Worm (Caenorhabditis elegans) whole organism, L1 larva: ENCODE measurements around the gene D2021.4.

Experiments
- C04F5.9 ChIP-seq: sonication (generic microtip); optimal IDR thresholded peaks from 2 replicates; lab custom pipeline; 2016; ENCODE audit warnings: missing genetic modification characterization, missing compliant biosample characterization
- C16A3.4 ChIP-seq: fragments of 150-350 bp; optimal IDR thresholded peaks from 2 replicates; lab custom pipeline; 2014; ENCODE audit warnings: missing biosample characterization, missing genetic modification characterization
- F16B12.6 ChIP-seq: fragments of 150-350 bp; optimal IDR thresholded peaks from 2 replicates; lab custom pipeline; 2014; ENCODE audit warnings: missing biosample characterization, missing genetic modification characterization
- Y116A8C.19 ChIP-seq: sonication (generic microtip); optimal IDR thresholded peaks from 2 replicates; lab custom pipeline; 2016; ENCODE audit warnings: missing compliant biosample characterization, missing genetic modification characterization, borderline replicate concordance
- alr-1 ChIP-seq: fragments of 200-800 bp; sonication (Bioruptor generic); optimal IDR thresholded peaks from 2 replicates; lab custom pipeline; 2018; ENCODE audit warnings: borderline replicate concordance, mild to moderate bottlenecking, missing genetic modification characterization, missing compliant biosample characterization
- aly-2 ChIP-seq: fragments of 150-350 bp; optimal IDR thresholded peaks from 2 replicates; lab custom pipeline; 2014; ENCODE audit warnings: missing biosample characterization, missing genetic modification characterization
- blmp-1 ChIP-seq: fragments of 150-350 bp; optimal IDR thresholded peaks from 2 replicates; lab custom pipeline; 2014; ENCODE audit warnings: missing biosample characterization, missing genetic modification characterization
- ceh-8 ChIP-seq: fragments of 200-800 bp; sonication (Bioruptor generic); optimal IDR thresholded peaks from 2 replicates; lab custom pipeline; 2018; ENCODE audit warnings: mild to moderate bottlenecking, missing genetic modification characterization, moderate library complexity, missing compliant biosample characterization
- ceh-82 ChIP-seq, 3 experiments: fragments of 150-350 bp in 1 of 3; sonication (generic microtip) in 2 of 3; optimal IDR thresholded peaks; 2 replicates each; lab custom pipeline; 2014 to 2017; ENCODE audit warnings: missing biosample characterization in 3 of 3, missing genetic modification characterization in 3 of 3
- ceh-90 ChIP-seq: sonication (generic microtip); optimal IDR thresholded peaks from 2 replicates; lab custom pipeline; 2016; ENCODE audit warnings: missing genetic modification characterization, missing compliant biosample characterization
- dpl-1 ChIP-seq, 3 experiments: fragments of 150-350 bp in 2 of 3; sonication (generic microtip) in 1 of 3; optimal IDR thresholded peaks; 2 replicates each; lab custom pipeline; 2014 to 2017; ENCODE audit warnings: missing biosample characterization in 3 of 3, missing genetic modification characterization in 3 of 3, missing genetic modification reagents in 3 of 3
- dsc-1 ChIP-seq: sonication (generic microtip); optimal IDR thresholded peaks from 2 replicates; lab custom pipeline; 2016; ENCODE audit warnings: mild to moderate bottlenecking, missing genetic modification characterization, missing compliant biosample characterization
- efl-1 ChIP-seq, 4 experiments: fragments of 150-350 bp; optimal IDR thresholded peaks in 3 of 4; peaks in 1 of 4; 1 replicate in 1 of 4; 2 replicates in 3 of 4; lab custom pipeline; 2014; ENCODE audit warnings: missing biosample characterization in 2 of 4, missing genetic modification characterization in 2 of 4, missing genetic modification reagents in 2 of 4
- egl-13 ChIP-seq: sonication (generic microtip); optimal IDR thresholded peaks from 2 replicates; lab custom pipeline; 2016; ENCODE audit warnings: missing genotype, missing genetic modification reagents, missing genetic modification characterization, missing compliant biosample characterization
- elt-2 ChIP-seq: sonication (generic microtip); optimal IDR thresholded peaks from 2 replicates; lab custom pipeline; 2016; ENCODE audit warnings: missing genetic modification characterization, mild to moderate bottlenecking, inconsistent platforms, missing compliant biosample characterization, missing genetic modification reagents
- fkh-4 ChIP-seq: sonication (generic microtip); optimal IDR thresholded peaks from 2 replicates; lab custom pipeline; 2016; ENCODE audit warnings: missing compliant biosample characterization, missing genetic modification characterization, borderline replicate concordance
- fkh-8 ChIP-seq: sonication (generic microtip); optimal IDR thresholded peaks from 2 replicates; lab custom pipeline; 2016; ENCODE audit warnings: mild to moderate bottlenecking, missing genetic modification characterization, missing compliant biosample characterization
- fos-1 ChIP-seq: fragments of 150-350 bp; optimal IDR thresholded peaks from 2 replicates; lab custom pipeline; 2014; ENCODE audit warnings: missing biosample characterization, missing genetic modification characterization
- irx-1 ChIP-seq: sonication (generic microtip); optimal IDR thresholded peaks from 2 replicates; lab custom pipeline; 2016; ENCODE audit warnings: missing genetic modification characterization, missing compliant biosample characterization
- isw-1 ChIP-seq: fragments of 200-800 bp; sonication (Bioruptor generic); IDR thresholded peaks from 2 replicates; pipeline ENCODE4 v1.3.6; 2022; ENCODE audit warnings: missing genetic modification characterization, missing compliant biosample characterization
- jun-1 ChIP-seq: fragments of 150-350 bp; optimal IDR thresholded peaks from 2 replicates; lab custom pipeline; 2014; ENCODE audit warnings: missing biosample characterization, missing genetic modification reagents, missing genetic modification characterization
- lin-13 ChIP-seq: fragments of 150-350 bp; optimal IDR thresholded peaks from 2 replicates; lab custom pipeline; 2014; ENCODE audit warnings: missing biosample characterization, missing genetic modification reagents, missing genetic modification characterization
- lin-14 ChIP-seq: fragments of 200-800 bp; sonication (Bioruptor generic); optimal IDR thresholded peaks from 2 replicates; lab custom pipeline; 2018; ENCODE audit warnings: mild to moderate bottlenecking, missing genetic modification characterization, moderate library complexity, missing compliant biosample characterization
- lin-15B ChIP-seq: fragments of 150-350 bp; sonication (generic microtip); optimal IDR thresholded peaks from 3 replicates; lab custom pipeline; 2014; ENCODE audit warnings: missing biosample characterization, missing genetic modification characterization
- lin-35 ChIP-seq, 2 experiments: fragments of 150-350 bp; optimal IDR thresholded peaks; 2 replicates each; lab custom pipeline; 2014; ENCODE audit warnings: missing biosample characterization in 2 of 2, missing genetic modification characterization in 2 of 2, missing genetic modification reagents in 2 of 2
- lir-3 ChIP-seq: sonication (generic microtip); optimal IDR thresholded peaks from 2 replicates; lab custom pipeline; 2016; ENCODE audit warnings: mild to moderate bottlenecking, missing genetic modification characterization, moderate library complexity, missing compliant biosample characterization; ENCODE audit not compliant: poor library complexity
- lsy-2 ChIP-seq, 2 experiments: fragments of 150-350 bp; optimal IDR thresholded peaks; 2 replicates each; lab custom pipeline; 2014; ENCODE audit warnings: missing biosample characterization in 2 of 2, missing genetic modification characterization in 2 of 2
- mab-9 ChIP-seq: fragments of 200-800 bp; sonication (Bioruptor generic); IDR thresholded peaks from 2 replicates; pipeline ENCODE4 v1.3.6; 2022; ENCODE audit warnings: missing genetic modification reagents, missing genetic modification characterization, missing compliant biosample characterization
- mdl-1 ChIP-seq, 2 experiments: fragments of 150-350 bp; optimal IDR thresholded peaks; 2 replicates each; lab custom pipeline; 2014 to 2017; ENCODE audit warnings: missing biosample characterization in 2 of 2, missing genetic modification characterization in 2 of 2, inconsistent platforms in 1 of 2
- mep-1 ChIP-seq: fragments of 150-350 bp; optimal IDR thresholded peaks from 2 replicates; lab custom pipeline; 2014; ENCODE audit warnings: missing biosample characterization, missing genetic modification characterization
- nhr-12 ChIP-seq: sonication (generic microtip); optimal IDR thresholded peaks from 2 replicates; lab custom pipeline; 2017; ENCODE audit warnings: missing biosample characterization, missing genetic modification characterization
- nhr-19 ChIP-seq: fragments of 200-800 bp; sonication (Bioruptor generic); conservative IDR thresholded peaks from 2 replicates; pipeline ENCODE4 v1.3.6; 2022; ENCODE audit warnings: missing genetic modification characterization, missing compliant biosample characterization
- nhr-20 ChIP-seq: sonication (generic microtip); optimal IDR thresholded peaks from 2 replicates; lab custom pipeline; 2016; ENCODE audit warnings: mild to moderate bottlenecking, missing genetic modification characterization, missing compliant biosample characterization
- nhr-71 ChIP-seq: sonication (generic microtip); optimal IDR thresholded peaks from 2 replicates; lab custom pipeline; 2016; ENCODE audit warnings: mild to moderate bottlenecking, missing genetic modification characterization, moderate library complexity, missing compliant biosample characterization
- nhr-76 ChIP-seq: sonication (generic microtip); optimal IDR thresholded peaks from 2 replicates; lab custom pipeline; 2017; ENCODE audit warnings: missing biosample characterization, missing genetic modification characterization
- nhr-77 ChIP-seq: fragments of 150-350 bp; optimal IDR thresholded peaks from 2 replicates; lab custom pipeline; 2014; ENCODE audit warnings: missing biosample characterization, missing genetic modification characterization
- rnt-1 ChIP-seq: sonication (generic microtip); optimal IDR thresholded peaks from 2 replicates; lab custom pipeline; 2016; ENCODE audit warnings: mild to moderate bottlenecking, missing genetic modification characterization, moderate library complexity, missing compliant biosample characterization
- skn-1 ChIP-seq: fragments of 150-350 bp; optimal IDR thresholded peaks from 2 replicates; lab custom pipeline; 2014; ENCODE audit warnings: missing biosample characterization, missing genetic modification characterization
- snu-23 ChIP-seq: sonication (generic microtip); optimal IDR thresholded peaks from 2 replicates; lab custom pipeline; 2016; ENCODE audit warnings: missing genetic modification characterization, missing compliant biosample characterization
- sup-37 ChIP-seq: fragments of 200-800 bp; sonication (Bioruptor generic); optimal IDR thresholded peaks from 2 replicates; lab custom pipeline; 2018; ENCODE audit warnings: mild to moderate bottlenecking, missing genetic modification characterization, missing compliant biosample characterization
- swsn-7 ChIP-seq: sonication (generic microtip); optimal IDR thresholded peaks from 2 replicates; lab custom pipeline; 2016; ENCODE audit warnings: missing genetic modification characterization, missing compliant biosample characterization
- tbx-2 ChIP-seq: sonication (generic microtip); optimal IDR thresholded peaks from 2 replicates; lab custom pipeline; 2016; ENCODE audit warnings: missing genetic modification characterization, missing compliant biosample characterization
- unc-62 ChIP-seq: fragments of 150-350 bp; optimal IDR thresholded peaks from 2 replicates; lab custom pipeline; 2014; ENCODE audit warnings: missing biosample characterization, missing genetic modification reagents, missing genetic modification characterization
- xbp-1 ChIP-seq: sonication (generic microtip); optimal IDR thresholded peaks from 2 replicates; lab custom pipeline; 2016; ENCODE audit warnings: missing genetic modification characterization, missing compliant biosample characterization
- ztf-11 ChIP-seq, 2 experiments: sonication (generic microtip); optimal IDR thresholded peaks; 2 replicates each; lab custom pipeline; 2016 to 2017; ENCODE audit warnings: missing genetic modification characterization in 2 of 2, missing biosample characterization in 1 of 2, missing compliant biosample characterization in 1 of 2
- ztf-4 ChIP-seq: fragments of 150-350 bp; optimal IDR thresholded peaks from 2 replicates; lab custom pipeline; 2014; ENCODE audit warnings: missing biosample characterization, missing genetic modification characterization

Gene D2021.4

DNA sequence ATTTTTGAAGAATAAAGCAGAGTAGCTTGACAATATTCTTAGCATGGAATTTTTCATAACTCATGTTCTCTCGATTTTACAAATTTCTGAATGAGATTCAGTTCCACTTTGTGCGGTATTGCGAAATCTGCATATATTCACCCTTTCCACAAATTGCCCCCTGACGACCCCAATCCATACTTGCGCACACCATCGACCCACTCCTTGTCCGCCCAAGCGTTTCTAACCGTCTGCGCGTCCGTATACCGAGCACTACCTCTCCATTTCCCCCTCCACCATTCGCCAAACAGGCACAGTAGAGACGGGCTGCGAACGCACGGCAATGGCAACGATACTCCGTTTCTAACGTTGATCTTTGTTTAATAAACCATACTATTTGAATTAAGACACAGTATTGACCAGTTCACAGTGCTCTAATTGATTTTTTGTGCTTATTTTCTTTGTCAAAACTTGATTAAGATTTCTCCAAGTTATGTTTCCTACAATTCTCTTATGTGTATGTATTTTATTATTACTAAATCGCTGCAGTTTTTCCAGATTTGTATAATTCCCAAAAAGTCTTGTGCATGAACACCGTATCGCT is 7.8 kb upstream of the D2021.4 start, which contains the start of gene utx-1 (continued):
- TF ChIP-seq mab-9 (GFP tag; lab: Robert Waterston, UW) (0 out of 2 replicates have a peak, but pooled peaks have one; percentile 21), nhr-76 (no peak), lir-3 (tag; lab: Kevin White, UChicago) (no peak), alr-1 (tag; lab: Kevin White, UChicago) (no peak), ceh-90 (tag; lab: Kevin White, UChicago) (no peak), irx-1 (tag; lab: Kevin White, UChicago) (no peak)

ce11 chrX:8554029-8554428 is 5.2 kb upstream of the D2021.4 start:
- TF ChIP-seq blmp-1 (tag; lab: Kevin White, UChicago) (peak; percentile 76), mdl-1 (tag; optimal IDR thresholded peaks at IDR 0.05; lab: Kevin White, UChicago) (no peak), jun-1 (no peak), elt-2 (tag; lab: Kevin White, UChicago) (no peak)

- TF ChIP-seq mdl-1 (tag; optimal IDR thresholded peaks at IDR 0.05; lab: Kevin White, UChicago) = peak in 1 of 2 experiments; percentile 67
- no peak for TF ChIP-seq Y116A8C.19 (tag; lab: Kevin White, UChicago)
- TF ChIP-seq rnt-1 (tag; lab: Kevin White, UChicago) = peak; percentile 59
- no peak for TF ChIP-seq ceh-8 (GFP tag; lab: Kevin White, UChicago)
- TF ChIP-seq ceh-82 (tag; optimal IDR thresholded peaks at IDR 0.05; lab: Kevin White, UChicago) = peak in 2 of 3 experiments; percentile 38 to 84
- TF ChIP-seq lin-14 = peak; percentile 72
- no peak for TF ChIP-seq aly-2
- TF ChIP-seq fos-1 (tag; lab: Kevin White, UChicago) = no peak
- peak; percentile 66 for TF ChIP-seq nhr-71 (tag; lab: Kevin White, UChicago)
- TF ChIP-seq snu-23 (GFP tag; lab: Kevin White, UChicago) = peak; percentile 56
- no peak for TF ChIP-seq unc-62
- TF ChIP-seq nhr-20 (tag; lab: Kevin White, UChicago) = peak; percentile 16
- TF ChIP-seq fkh-4 (tag; lab: Kevin White, UChicago) = no peak
- peak; percentile 57 for TF ChIP-seq C16A3.4 (tag; lab: Kevin White, UChicago)
- peak; percentile 33; the same call in 1 of the 2 replicates for TF ChIP-seq nhr-19 (GFP tag; lab: Robert Waterston, UW)
- TF ChIP-seq nhr-12 = no peak
- peak; percentile 31 to 55 for TF ChIP-seq lsy-2 (tag; optimal IDR thresholded peaks at IDR 0.05; lab: Kevin White, UChicago)
- TF ChIP-seq fkh-8 (tag; lab: Kevin White, UChicago) = peak; percentile 49
- no peak for TF ChIP-seq skn-1
- no peak for TF ChIP-seq egl-13
- no peak for TF ChIP-seq elt-2 (tag; lab: Kevin White, UChicago)
- peak; percentile 46 for TF ChIP-seq xbp-1
- TF ChIP-seq mep-1 (tag; lab: Kevin White, UChicago) = peak; percentile 44
- TF ChIP-seq lin-13 = peak; percentile 38
- peak; percentile 28 for TF ChIP-seq isw-1 (GFP tag; lab: Robert Waterston, UW)
- no peak for TF ChIP-seq F16B12.6 (tag; lab: Kevin White, UChicago)
- peak; percentile 41 for TF ChIP-seq swsn-7
- TF ChIP-seq tbx-2 (tag; lab: Kevin White, UChicago) = peak; percentile 32
- no peak for TF ChIP-seq C04F5.9 (tag; lab: Kevin White, UChicago)
- peak in 2 of 3 experiments; percentile 7 to 47 for TF ChIP-seq dpl-1 (GFP tag; optimal IDR thresholded peaks at IDR 0.05; lab: Kevin White, UChicago)
- TF ChIP-seq ztf-11 (tag; optimal IDR thresholded peaks at IDR 0.05; lab: Kevin White, UChicago) = no peak
- peak in 1 of 2 experiments; percentile 28 for TF ChIP-seq efl-1 (optimal IDR thresholded peaks at IDR 0.05; lab: Kevin White, UChicago)
- peak in 1 of 2 experiments; percentile 21 for TF ChIP-seq efl-1 (GFP tag; optimal IDR thresholded peaks at IDR 0.05 in 1 of 2; lab: Kevin White, UChicago)
- peak; percentile 37 for TF ChIP-seq dsc-1 (tag; lab: Kevin White, UChicago)
- TF ChIP-seq ztf-4 (tag; lab: Kevin White, UChicago) = no peak
- TF ChIP-seq nhr-77 = peak; percentile 20
- TF ChIP-seq lin-35 (GFP tag; optimal IDR thresholded peaks at IDR 0.05; lab: Kevin White, UChicago) = peak; percentile 26 to 41
- TF ChIP-seq sup-37 (GFP tag; lab: Kevin White, UChicago) = no peak
- no peak for TF ChIP-seq lin-15B (tag; lab: Kevin White, UChicago)
Observed at ce11 chrX:8551687-8552327, 2.9 kb upstream of the D2021.4 start, which contains the start of gene dhhc-14. dhhc-14 (plus strand) TSS chrX:8552277.
